Worm (Caenorhabditis elegans): ENCODE measurements around the gene C54F6.6.

- TF ChIP-seq fkh-10 (GFP tag; optimal IDR thresholded peaks at IDR 0.05) (no peak), jun-1 (tag; optimal IDR thresholded peaks at IDR 0.05) (no peak)
Measured at ce11 chrV:7528816-7529215, 5.3 kb downstream of the C54F6.6 start, which contains the start of gene C54F6.5.
